Worm (Caenorhabditis elegans): ENCODE measurements around the gene fib-1.

The fib-1 gene

ce11 chrV:14979937-14980336 lies 22.1 kb downstream of the fib-1 start, which contains the start of gene xbx-1:
xbx-1 (plus strand) TSS chrV:14980237.
- no peak for TF ChIP-seq F23B12.7 (tag; optimal IDR thresholded peaks at IDR 0.05; ENCODE audit: insufficient read depth)
- TF ChIP-seq Y53G8AR.9 (GFP tag; conservative IDR thresholded peaks at IDR 0.05) = no peak
- no peak for TF ChIP-seq aptf-2 (GFP tag; conservative IDR thresholded peaks at IDR 0.05)
- TF ChIP-seq ztf-25 (GFP tag; IDR thresholded peaks at IDR 0.05) = no peak
- TF ChIP-seq ztf-18 (tag; optimal IDR thresholded peaks at IDR 0.05) = no peak
- no peak for TF ChIP-seq repo-1 (tag; optimal IDR thresholded peaks at IDR 0.05)
- TF ChIP-seq gei-17 (GFP tag; optimal IDR thresholded peaks at IDR 0.05) = no peak
- TF ChIP-seq dpff-1 (tag; optimal IDR thresholded peaks at IDR 0.05) = no peak
- no peak for TF ChIP-seq B0019.2 (GFP tag; conservative IDR thresholded peaks at IDR 0.05)
- TF ChIP-seq egl-18 (GFP tag; IDR thresholded peaks at IDR 0.05) = no peak
- no peak for TF ChIP-seq hmg-20 (GFP tag; IDR thresholded peaks at IDR 0.05)
- TF ChIP-seq sdz-38 (tag; optimal IDR thresholded peaks at IDR 0.05) = no peak
- no peak for TF ChIP-seq hlh-12 (tag; optimal IDR thresholded peaks at IDR 0.05)
- TF ChIP-seq ceh-91 (GFP tag; IDR thresholded peaks at IDR 0.05) = no peak
- TF ChIP-seq ztf-3 (GFP tag; optimal IDR thresholded peaks at IDR 0.05) = no peak
- no peak for TF ChIP-seq ama-1 (optimal IDR thresholded peaks at IDR 0.05)
- TF ChIP-seq ama-1 (GFP tag; optimal IDR thresholded peaks at IDR 0.05) = no peak
- TF ChIP-seq madf-10 (tag; optimal IDR thresholded peaks at IDR 0.05) = no peak
- no peak for TF ChIP-seq egrh-3 (GFP tag; IDR thresholded peaks at IDR 0.05)

DNA sequence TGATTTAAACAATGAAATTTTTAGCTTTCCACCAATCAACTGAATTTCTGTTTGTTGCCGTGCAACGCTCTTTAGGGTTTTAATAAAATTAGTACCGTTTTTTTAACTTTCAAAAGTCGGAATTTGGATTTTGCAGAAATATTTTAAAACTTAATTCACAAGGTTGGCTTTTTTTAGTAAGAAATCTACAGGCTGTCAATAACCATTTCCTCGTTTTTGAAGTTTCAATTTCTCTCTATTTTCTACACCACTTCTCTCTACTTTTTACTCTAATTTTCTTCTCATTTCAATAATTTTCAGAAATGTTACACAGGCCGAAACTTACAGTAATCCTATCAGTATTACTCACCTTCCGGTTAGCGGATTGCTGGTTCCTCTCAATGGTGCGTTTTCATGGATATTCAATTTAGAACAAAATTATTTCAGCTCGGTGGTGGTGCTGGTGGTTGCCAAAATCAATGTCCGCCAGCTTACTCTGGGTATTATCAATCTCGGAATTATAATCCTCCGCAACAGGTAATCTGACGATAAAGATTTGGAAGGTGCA lies 23.7 kb downstream of the fib-1 start, which contains the start of the genes grd-12 and F02D8.1:
grd-12 (plus strand) TSS at position 301 of the 547 bp plus-strand sequence.
F02D8.1 (minus strand) TSS at position 497 of the 547 bp plus-strand sequence.
- TF ChIP-seq K12H6.12 (tag; optimal IDR thresholded peaks at IDR 0.05) (no peak), B0019.2 (GFP tag; conservative IDR thresholded peaks at IDR 0.05) (no peak), ztf-18 (tag; optimal IDR thresholded peaks at IDR 0.05) (no peak), ceh-58 (GFP tag; IDR thresholded peaks at IDR 0.05) (no peak), let-607 (tag; optimal IDR thresholded peaks at IDR 0.05) (no peak), chd-7 (tag; optimal IDR thresholded peaks at IDR 0.05) (no peak), ccch-3 (GFP tag; optimal IDR thresholded peaks at IDR 0.05) (no peak), T07F8.4 (tag; optimal IDR thresholded peaks at IDR 0.05) (no peak), B0336.3 (GFP tag; IDR thresholded peaks at IDR 0.05) (no peak), madf-10 (tag; optimal IDR thresholded peaks at IDR 0.05) (no peak), athp-1 (tag; optimal IDR thresholded peaks at IDR 0.05) (no peak)

ce11 chrV:14971136-14971535 lies 30.9 kb downstream of the fib-1 start, which contains the start of gene nlp-59:
nlp-59 (plus strand) TSS chrV:14971436.
- TF ChIP-seq ztf-18 (tag; optimal IDR thresholded peaks at IDR 0.05) (no peak), ztf-26 (tag; optimal IDR thresholded peaks at IDR 0.05) (no peak), nhr-90 (tag; optimal IDR thresholded peaks at IDR 0.05) (no peak), F55B11.4 (tag; optimal IDR thresholded peaks at IDR 0.05; ENCODE audit: borderline replicate concordance, insufficient read depth) (no peak), fkh-3 (tag; optimal IDR thresholded peaks at IDR 0.05) (no peak), nhr-120 (GFP tag; IDR thresholded peaks at IDR 0.05) (no peak), D2030.7 (GFP tag; IDR thresholded peaks at IDR 0.05) (no peak), gei-17 (GFP tag; optimal IDR thresholded peaks at IDR 0.05) (no peak), pbrm-1 (GFP tag; IDR thresholded peaks at IDR 0.05) (no peak), F57A8.1 (GFP tag; optimal IDR thresholded peaks at IDR 0.05) (no peak), hlh-26 (GFP tag; conservative IDR thresholded peaks at IDR 0.05) (no peak), F49E8.2 (tag; optimal IDR thresholded peaks at IDR 0.05; ENCODE audit: insufficient read depth) (no peak), F23B12.7 (tag; optimal IDR thresholded peaks at IDR 0.05; ENCODE audit: insufficient read depth) (no peak), F52B5.7 (tag; optimal IDR thresholded peaks at IDR 0.05) (no peak), snpc-1.3 (tag; optimal IDR thresholded peaks at IDR 0.05; ENCODE audit: insufficient read depth) (no peak), lin-54 (GFP tag; optimal IDR thresholded peaks at IDR 0.05) (no peak), nhr-27 (tag; optimal IDR thresholded peaks at IDR 0.05) (no peak), snpc-4 (GFP tag; optimal IDR thresholded peaks at IDR 0.05) (no peak), snpc-4 (tag; optimal IDR thresholded peaks at IDR 0.05) (no peak)

Measured in whole organism, young adult.